Fruit fly (Drosophila melanogaster) whole organism, prepupa: Measurements from ENCODE around the gene CG11247.

ENCODE experiments used
- Blimp-1 ChIP-seq: fragments of 200-800 bp; sonication (Bioruptor generic); optimal IDR thresholded peaks from 3 replicates; lab custom pipeline; 2017; ENCODE audit warnings: missing biosample characterization, missing genetic modification characterization, mild to moderate bottlenecking, moderate library complexity, missing genetic modification reagents
- CG10669 ChIP-seq: fragments of 200-800 bp; sonication (Bioruptor generic); optimal IDR thresholded peaks from 3 replicates; lab custom pipeline; 2018; ENCODE audit warnings: missing biosample characterization, mild to moderate bottlenecking, missing genetic modification characterization, moderate library complexity
- CG3032 ChIP-seq: fragments of 200-800 bp; optimal IDR thresholded peaks from 2 replicates; lab custom pipeline; 2019; ENCODE audit warnings: missing biosample characterization, mild to moderate bottlenecking, missing genetic modification characterization, moderate library complexity
- CG32006 ChIP-seq: fragments of 200-800 bp; sonication (Bioruptor generic); optimal IDR thresholded peaks from 3 replicates; lab custom pipeline; 2017; ENCODE audit warnings: missing biosample characterization, mild to moderate bottlenecking, missing genetic modification characterization
- CG3919 ChIP-seq: fragments of 200-800 bp; sonication (Bioruptor generic); optimal IDR thresholded peaks from 3 replicates; lab custom pipeline; 2016; ENCODE audit warnings: missing biosample characterization, missing genetic modification characterization
- CG8119 ChIP-seq: fragments of 200-800 bp; sonication (Bioruptor generic); IDR thresholded peaks from 3 replicates; pipeline ENCODE4 v1.3.6; 2022; ENCODE audit warnings: missing biosample characterization, missing genetic modification characterization
- CG8319 ChIP-seq: fragments of 200-800 bp; sonication (Bioruptor generic); optimal IDR thresholded peaks from 3 replicates; lab custom pipeline; 2016; ENCODE audit warnings: missing biosample characterization, missing genetic modification characterization
- Lpt ChIP-seq: fragments of 200-800 bp; sonication (Bioruptor generic); optimal IDR thresholded peaks from 3 replicates; lab custom pipeline; 2016; ENCODE audit warnings: missing biosample characterization, missing genetic modification characterization
- Sox14 ChIP-seq: fragments of 200-800 bp; sonication (Bioruptor generic); optimal IDR thresholded peaks from 3 replicates; lab custom pipeline; 2016; ENCODE audit warnings: missing biosample characterization, missing genetic modification characterization
- esn ChIP-seq: fragments of 200-800 bp; sonication (Bioruptor generic); optimal IDR thresholded peaks from 2 replicates; lab custom pipeline; 2016; ENCODE audit warnings: missing biosample characterization, mild to moderate bottlenecking, missing genetic modification characterization, moderate library complexity
- net ChIP-seq: fragments of 200-800 bp; sonication (Bioruptor generic); optimal IDR thresholded peaks from 3 replicates; lab custom pipeline; 2016; ENCODE audit warnings: missing biosample characterization, missing genetic modification characterization
- vri ChIP-seq: fragments of 200-800 bp; sonication (Bioruptor generic); optimal IDR thresholded peaks from 3 replicates; lab custom pipeline; 2016; ENCODE audit warnings: missing biosample characterization, mild to moderate bottlenecking, missing genetic modification characterization

- no peak for TF ChIP-seq vri (GFP tag; lab: Kevin White, UChicago)
- no peak for TF ChIP-seq CG3919 (GFP tag; lab: Kevin White, UChicago)
- TF ChIP-seq net (GFP tag; lab: Kevin White, UChicago): no peak
- TF ChIP-seq esn (GFP tag; lab: Kevin White, UChicago): no peak
- TF ChIP-seq CG8119 (GFP tag; lab: Robert Waterston, UW): no peak
- no peak for TF ChIP-seq CG8319 (GFP tag; lab: Kevin White, UChicago)
- no peak for TF ChIP-seq Sox14
- no peak for TF ChIP-seq Blimp-1 (GFP tag; lab: Kevin White, UChicago)
- TF ChIP-seq CG3032 (tag; lab: Kevin White, UChicago): no peak
- TF ChIP-seq Lpt (GFP tag; lab: Kevin White, UChicago): no peak
- TF ChIP-seq CG32006: no peak
- TF ChIP-seq CG10669 (GFP tag; lab: Kevin White, UChicago): no peak
These were observed 4.8 kb upstream of the CG11247 start, which contains the start of gene CG14568 for dm6 chr3L:21733387-21733786.
